ENCODE assay signal across 1 fruit fly cellular context in the genomic region with DNA sequence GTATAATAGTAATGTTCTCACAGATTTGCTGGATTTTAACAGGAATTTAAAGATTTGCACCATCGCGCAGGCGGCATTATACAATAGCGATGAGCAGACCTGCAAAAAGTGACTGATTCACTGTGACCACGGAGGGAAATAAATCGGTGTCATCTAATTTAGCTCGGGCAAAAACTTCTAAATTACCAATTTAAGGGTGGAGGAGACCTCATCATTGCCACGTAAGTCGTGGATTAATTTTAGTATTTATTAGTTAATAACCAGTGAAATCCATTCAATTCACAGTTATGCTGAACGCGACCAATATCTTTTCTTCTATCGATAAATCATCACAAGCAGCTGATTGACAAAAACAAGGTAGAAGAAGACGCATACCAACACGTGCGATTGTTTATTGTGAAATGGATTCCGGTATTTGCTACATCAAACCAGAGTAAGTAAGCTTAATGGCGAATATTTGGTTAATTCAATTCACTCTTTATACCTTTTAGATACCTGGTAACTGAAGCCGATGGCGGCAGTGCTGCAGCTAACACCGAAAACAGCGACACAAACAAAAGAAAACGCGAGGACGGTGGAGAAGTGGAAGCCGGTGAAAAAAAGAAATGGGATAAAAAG.
TF ChIP-seq lines count a peak whose summit lies in the region.

A gene (minus strand): TSS at position 105 of the 618 bp plus-strand sequence.
A gene (plus strand): TSS at position 369 of the 618 bp plus-strand sequence.

TF ChIP-seq in whole organism, embryonic, 481 proteins besides CTCF, POLR2A, EP300 and RAD21 (continued from another document and continues in another):
- TF ChIP-seq hth (optimal IDR thresholded peaks at IDR 0.05; lab: Kevin White, UChicago) (no peak), CG8089 (GFP tag; optimal IDR thresholded peaks at IDR 0.05; lab: Kevin White, UChicago) (peak; percentile 78), CG13775 (GFP tag; optimal IDR thresholded peaks at IDR 0.05; lab: Kevin White, UChicago) (peak; percentile 92), ems (GFP tag; optimal IDR thresholded peaks at IDR 0.05; lab: Kevin White, UChicago) (peak; percentile 93), az2 (GFP tag; optimal IDR thresholded peaks at IDR 0.05; lab: Kevin White, UChicago) (peak; percentile 90), CG31224 (GFP tag; IDR thresholded peaks at IDR 0.05; lab: Robert Waterston, UW) (peak; percentile 88), Nf-YB (GFP tag; optimal IDR thresholded peaks at IDR 0.05; lab: Kevin White, UChicago) (peak; percentile 69), CG17359 (tag; optimal IDR thresholded peaks at IDR 0.05; lab: Kevin White, UChicago) (peak; percentile 89), CG1233 (GFP tag; optimal IDR thresholded peaks at IDR 0.05; lab: Kevin White, UChicago) (peak; percentile 90), CG10147 (GFP tag; optimal IDR thresholded peaks at IDR 0.05; lab: Kevin White, UChicago) (peak; percentile 88), tup (GFP tag; optimal IDR thresholded peaks at IDR 0.05; lab: Kevin White, UChicago) (peak; percentile 51), pros (GFP tag; optimal IDR thresholded peaks at IDR 0.05; lab: Kevin White, UChicago) (peak; percentile 15), kni (GFP tag; optimal IDR thresholded peaks at IDR 0.05; lab: Kevin White, UChicago) (peak; percentile 35), cas (GFP tag; IDR thresholded peaks at IDR 0.05; lab: Robert Waterston, UW) (peak; percentile 91), p53 (GFP tag; optimal IDR thresholded peaks at IDR 0.05; lab: Kevin White, UChicago) (peak; percentile 73), Dad (GFP tag; optimal IDR thresholded peaks at IDR 0.05; lab: Kevin White, UChicago) (peak; percentile 92), Trl (optimal IDR thresholded peaks at IDR 0.05; lab: Kevin White, UChicago) (no peak), Trl (GFP tag; optimal IDR thresholded peaks at IDR 0.05; lab: Kevin White, UChicago) (peak; percentile 94), pfk (GFP tag; optimal IDR thresholded peaks at IDR 0.05; lab: Kevin White, UChicago) (peak; percentile 14), Sox102F (GFP tag; optimal IDR thresholded peaks at IDR 0.05; lab: Kevin White, UChicago) (peak; percentile 91), gem (tag; optimal IDR thresholded peaks at IDR 0.05; lab: Kevin White, UChicago) (peak; percentile 95), ind (GFP tag; optimal IDR thresholded peaks at IDR 0.05; lab: Kevin White, UChicago) (peak; percentile 96), CG42726 (GFP tag; IDR thresholded peaks at IDR 0.05; lab: Robert Waterston, UW; ENCODE audit: partially characterized antibody) (peak; percentile 45; the same call in 1 of the 2 replicates), twi (tag; optimal IDR thresholded peaks at IDR 0.05; lab: Kevin White, UChicago) (peak; percentile 85), CG4282 (GFP tag; optimal IDR thresholded peaks at IDR 0.05; lab: Kevin White, UChicago) (peak; percentile 89), CG12155 (GFP tag; optimal IDR thresholded peaks at IDR 0.05; lab: Kevin White, UChicago) (peak; percentile 90), mirr (GFP tag; optimal IDR thresholded peaks at IDR 0.05; lab: Kevin White, UChicago) (peak; percentile 75), chinmo (GFP tag; IDR thresholded peaks at IDR 0.05; lab: Robert Waterston, UW; ENCODE audit: partially characterized antibody) (0 out of 4 replicates have a peak, but pooled peaks have one; percentile 9), B-H1 (GFP tag; IDR thresholded peaks at IDR 0.05; lab: Robert Waterston, UW) (peak; percentile 88), shn (GFP tag; optimal IDR thresholded peaks at IDR 0.05; lab: Kevin White, UChicago) (peak; percentile 90), chm (GFP tag; IDR thresholded peaks at IDR 0.05; lab: Robert Waterston, UW) (peak; percentile 87), CG1603 (tag; optimal IDR thresholded peaks at IDR 0.05; lab: Kevin White, UChicago) (peak; percentile 96), fru (optimal IDR thresholded peaks at IDR 0.05; lab: Kevin White, UChicago) (no peak), bab2 (GFP tag; optimal IDR thresholded peaks at IDR 0.05; lab: Kevin White, UChicago) (peak; percentile 93), CG5245 (GFP tag; optimal IDR thresholded peaks at IDR 0.05; lab: Kevin White, UChicago) (peak; percentile 71), CG11093 (GFP tag; IDR thresholded peaks at IDR 0.05; lab: Robert Waterston, UW) (peak; percentile 89), CG17612 (GFP tag; IDR thresholded peaks at IDR 0.05; lab: Robert Waterston, UW) (peak; percentile 75), ara (GFP tag; IDR thresholded peaks at IDR 0.05; lab: Robert Waterston, UW) (peak; percentile 93), CG12744 (GFP tag; optimal IDR thresholded peaks at IDR 0.05; lab: Kevin White, UChicago) (peak; percentile 75), Lhr (GFP tag; optimal IDR thresholded peaks at IDR 0.05; lab: Kevin White, UChicago) (peak; percentile 65), hkb (optimal IDR thresholded peaks at IDR 0.05; lab: Kevin White, UChicago) (no peak), hkb (GFP tag; IDR thresholded peaks at IDR 0.05; lab: Robert Waterston, UW) (peak; percentile 94), Deaf1 (tag; optimal IDR thresholded peaks at IDR 0.05; lab: Kevin White, UChicago) (peak; percentile 67), CG16813 (GFP tag; IDR thresholded peaks at IDR 0.05; lab: Robert Waterston, UW; ENCODE audit: partially characterized antibody) (peak; percentile 63; the same call in 2 of the 3 replicates), tgo (GFP tag; IDR thresholded peaks at IDR 0.05; lab: Robert Waterston, UW) (peak; percentile 93), CG31388 (GFP tag; optimal IDR thresholded peaks at IDR 0.05; lab: Kevin White, UChicago) (peak; percentile 79), gcm (GFP tag; optimal IDR thresholded peaks at IDR 0.05; lab: Kevin White, UChicago) (peak; percentile 79), pnt (GFP tag; optimal IDR thresholded peaks at IDR 0.05; lab: Kevin White, UChicago) (peak; percentile 90), CG10959 (GFP tag; IDR thresholded peaks at IDR 0.05; lab: Robert Waterston, UW) (peak; percentile 83), CG4424 (GFP tag; optimal IDR thresholded peaks at IDR 0.05; lab: Kevin White, UChicago) (peak; percentile 88), D19B (GFP tag; optimal IDR thresholded peaks at IDR 0.05; lab: Kevin White, UChicago) (peak; percentile 72), hb (GFP tag; IDR thresholded peaks at IDR 0.05; lab: Robert Waterston, UW; ENCODE audit: partially characterized antibody) (no peak), CG7271 (tag; optimal IDR thresholded peaks at IDR 0.05; lab: Kevin White, UChicago) (peak; percentile 56), stwl (tag; optimal IDR thresholded peaks at IDR 0.05; lab: Kevin White, UChicago) (peak; percentile 47), Hr3 (GFP tag; optimal IDR thresholded peaks at IDR 0.05; lab: Kevin White, UChicago) (peak; percentile 91), CG8290 (GFP tag; optimal IDR thresholded peaks at IDR 0.05; lab: Kevin White, UChicago) (peak; percentile 77), CG8290 (tag; optimal IDR thresholded peaks at IDR 0.05; lab: Kevin White, UChicago) (peak in 1 of 2 experiments; percentile 96), CG6689 (GFP tag; IDR thresholded peaks at IDR 0.05; lab: Robert Waterston, UW) (peak; percentile 92), CG8388 (GFP tag; optimal IDR thresholded peaks at IDR 0.05; lab: Kevin White, UChicago) (peak; percentile 84), CG17385 (GFP tag; optimal IDR thresholded peaks at IDR 0.05; lab: Kevin White, UChicago) (peak; percentile 98), bsh (GFP tag; optimal IDR thresholded peaks at IDR 0.05; lab: Kevin White, UChicago) (peak; percentile 78 to 95), Nf-YA (GFP tag; IDR thresholded peaks at IDR 0.05; lab: Robert Waterston, UW) (peak; percentile 80), CG8281 (tag; optimal IDR thresholded peaks at IDR 0.05; lab: Kevin White, UChicago) (peak; percentile 79), tio (GFP tag; optimal IDR thresholded peaks at IDR 0.05; lab: Kevin White, UChicago) (no peak), CG7928 (GFP tag; optimal IDR thresholded peaks at IDR 0.05; lab: Kevin White, UChicago) (peak; percentile 69), CG1024 (GFP tag; IDR thresholded peaks at IDR 0.05; lab: Robert Waterston, UW) (peak; percentile 78), CG11696 (GFP tag; IDR thresholded peaks at IDR 0.05; lab: Robert Waterston, UW) (peak; percentile 80), jumu (GFP tag; optimal IDR thresholded peaks at IDR 0.05; lab: Kevin White, UChicago) (peak; percentile 94), CG10462 (GFP tag; optimal IDR thresholded peaks at IDR 0.05; lab: Kevin White, UChicago) (peak; percentile 76), D (optimal IDR thresholded peaks at IDR 0.05; lab: Kevin White, UChicago) (no peak), D (GFP tag; optimal IDR thresholded peaks at IDR 0.05; lab: Kevin White, UChicago) (peak; percentile 83), ab (GFP tag; optimal IDR thresholded peaks at IDR 0.05; lab: Kevin White, UChicago) (peak; percentile 77), HLHmδ (GFP tag; optimal IDR thresholded peaks at IDR 0.05; lab: Kevin White, UChicago) (no peak), HmgD (GFP tag; optimal IDR thresholded peaks at IDR 0.05; lab: Kevin White, UChicago) (peak; percentile 86), knrl (GFP tag; IDR thresholded peaks at IDR 0.05; lab: Robert Waterston, UW; ENCODE audit: partially characterized antibody) (peak; percentile 72), croc (GFP tag; conservative IDR thresholded peaks at IDR 0.05; lab: Robert Waterston, UW) (peak; percentile 86), ap (GFP tag; IDR thresholded peaks at IDR 0.05; lab: Robert Waterston, UW) (peak; percentile 78), CG14965 (GFP tag; optimal IDR thresholded peaks at IDR 0.05; lab: Kevin White, UChicago; ENCODE audit: borderline replicate concordance) (peak; percentile 30), CG10543 (GFP tag; optimal IDR thresholded peaks at IDR 0.05; lab: Kevin White, UChicago) (peak; percentile 88), cwo (GFP tag; optimal IDR thresholded peaks at IDR 0.05; lab: Kevin White, UChicago) (peak; percentile 91), dpn (GFP tag; optimal IDR thresholded peaks at IDR 0.05; lab: Kevin White, UChicago) (peak; percentile 95), CG13123 (GFP tag; optimal IDR thresholded peaks at IDR 0.05; lab: Kevin White, UChicago) (peak; percentile 85), CG8944 (GFP tag; optimal IDR thresholded peaks at IDR 0.05; lab: Kevin White, UChicago) (peak; percentile 82), stc (GFP tag; IDR thresholded peaks at IDR 0.05; lab: Robert Waterston, UW) (peak; percentile 91), CG5180 (GFP tag; optimal IDR thresholded peaks at IDR 0.05; lab: Kevin White, UChicago) (peak; percentile 62), CG6272 (GFP tag; IDR thresholded peaks at IDR 0.05; lab: Robert Waterston, UW) (peak; percentile 90), en (GFP tag; optimal IDR thresholded peaks at IDR 0.05; lab: Kevin White, UChicago) (peak; percentile 83), dmrt99B (tag; optimal IDR thresholded peaks at IDR 0.05; lab: Kevin White, UChicago) (peak; percentile 88), Fer2 (tag; optimal IDR thresholded peaks at IDR 0.05; lab: Kevin White, UChicago) (peak; percentile 76), Bteb2 (GFP tag; optimal IDR thresholded peaks at IDR 0.05; lab: Kevin White, UChicago) (peak; percentile 93), CoRest (tag; optimal IDR thresholded peaks at IDR 0.05; lab: Kevin White, UChicago) (peak; percentile 93), schlank (tag; optimal IDR thresholded peaks at IDR 0.05; lab: Kevin White, UChicago) (peak; percentile 75), mam (GFP tag; optimal IDR thresholded peaks at IDR 0.05; lab: Kevin White, UChicago) (peak; percentile 96), HLH54F (GFP tag; optimal IDR thresholded peaks at IDR 0.05; lab: Kevin White, UChicago) (peak; percentile 96), Rfx (GFP tag; IDR thresholded peaks at IDR 0.05; lab: Robert Waterston, UW) (peak; percentile 95), Sox100B (GFP tag; optimal IDR thresholded peaks at IDR 0.05; lab: Kevin White, UChicago) (no peak), nerfin-2 (GFP tag; IDR thresholded peaks at IDR 0.05; lab: Robert Waterston, UW; ENCODE audit: partially characterized antibody) (no peak), ttk (GFP tag; IDR thresholded peaks at IDR 0.05; lab: Robert Waterston, UW) (peak; percentile 88), NK7.1 (GFP tag; optimal IDR thresholded peaks at IDR 0.05; lab: Kevin White, UChicago) (peak; percentile 74), oc (tag; optimal IDR thresholded peaks at IDR 0.05; lab: Kevin White, UChicago) (peak; percentile 85), prd (optimal IDR thresholded peaks at IDR 0.05; lab: Kevin White, UChicago) (no peak), prd (GFP tag; IDR thresholded peaks at IDR 0.05; lab: Robert Waterston, UW) (peak; percentile 95), gsb (GFP tag; IDR thresholded peaks at IDR 0.05; lab: Robert Waterston, UW) (peak; percentile 77), crol (GFP tag; IDR thresholded peaks at IDR 0.05; lab: Robert Waterston, UW) (0 out of 2 replicates have a peak, but pooled peaks have one; percentile 33), CG4707 (GFP tag; optimal IDR thresholded peaks at IDR 0.05; lab: Kevin White, UChicago) (peak; percentile 50), seq (GFP tag; IDR thresholded peaks at IDR 0.05; lab: Robert Waterston, UW) (peak; percentile 73), dan (GFP tag; IDR thresholded peaks at IDR 0.05; lab: Robert Waterston, UW) (peak; percentile 67), Kr (GFP tag; optimal IDR thresholded peaks at IDR 0.05; lab: Kevin White, UChicago) (no peak), Hsf (GFP tag; optimal IDR thresholded peaks at IDR 0.05; lab: Kevin White, UChicago) (peak; percentile 95), ash1 (GFP tag; optimal IDR thresholded peaks at IDR 0.05; lab: Kevin White, UChicago) (peak; percentile 32), CG14014 (GFP tag; IDR thresholded peaks at IDR 0.05; lab: Robert Waterston, UW) (peak; percentile 91), CG16779 (GFP tag; IDR thresholded peaks at IDR 0.05; lab: Robert Waterston, UW) (peak; percentile 75), Hmx (GFP tag; optimal IDR thresholded peaks at IDR 0.05; lab: Kevin White, UChicago) (peak; percentile 88), Blimp-1 (GFP tag; optimal IDR thresholded peaks at IDR 0.05; lab: Kevin White, UChicago) (peak; percentile 85), CG18476 (GFP tag; optimal IDR thresholded peaks at IDR 0.05; lab: Kevin White, UChicago) (peak; percentile 83), CG9437 (GFP tag; optimal IDR thresholded peaks at IDR 0.05; lab: Kevin White, UChicago) (peak; percentile 75), fd102C (GFP tag; optimal IDR thresholded peaks at IDR 0.05; lab: Kevin White, UChicago) (peak; percentile 22), jigr1 (GFP tag; IDR thresholded peaks at IDR 0.05; lab: Robert Waterston, UW) (peak; percentile 78), pum (GFP tag; optimal IDR thresholded peaks at IDR 0.05; lab: Kevin White, UChicago) (peak; percentile 95), maf-S (GFP tag; optimal IDR thresholded peaks at IDR 0.05; lab: Kevin White, UChicago) (peak; percentile 89), CG15479 (GFP tag; optimal IDR thresholded peaks at IDR 0.05; lab: Kevin White, UChicago) (peak; percentile 72), Dp (GFP tag; optimal IDR thresholded peaks at IDR 0.05; lab: Kevin White, UChicago) (peak; percentile 43)
